Worm (Caenorhabditis elegans): ENCODE measurements around the gene srw-15.
"Not testable (repeated sequence)": the region's sequence is repeated elsewhere in the genome, so short reads cannot be mapped to it uniquely, and the experiment has no call there.

DNA sequence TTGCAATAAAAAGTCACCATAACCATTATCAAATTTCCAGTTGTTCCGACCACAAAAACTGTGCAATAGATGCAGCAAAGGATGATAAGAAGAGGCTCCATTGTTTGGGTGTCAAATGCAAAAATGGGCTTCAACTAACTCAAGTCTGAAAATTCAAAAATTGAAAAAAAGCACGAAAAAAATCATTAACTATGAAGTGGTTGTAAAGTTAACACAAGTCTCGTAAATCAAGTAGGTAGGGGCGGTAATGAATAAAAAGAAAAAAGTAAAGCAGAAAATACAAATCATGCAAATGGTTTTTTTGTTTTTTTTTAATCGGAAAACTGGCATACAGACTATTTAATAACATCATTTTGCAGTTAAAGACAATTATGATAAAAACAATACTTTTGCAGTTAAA, 26.3 kb downstream of the srw-15 start, which contains the start of gene srsx-39:
- TF ChIP-seq F10E7.11 (tag; optimal IDR thresholded peaks at IDR 0.05); zfh-2 (GFP tag; conservative IDR thresholded peaks at IDR 0.05); F52B5.7 (tag; optimal IDR thresholded peaks at IDR 0.05); F57C9.4 (tag; optimal IDR thresholded peaks at IDR 0.05); sptf-2 (GFP tag; optimal IDR thresholded peaks at IDR 0.05); pha-4 (tag; optimal IDR thresholded peaks at IDR 0.05): not testable (repeated sequence)

Measured in whole organism, young adult.